Worm (Caenorhabditis elegans) whole organism, L3 larva: ENCODE measurements around the gene rpb-6.

Experiments used
- R02D3.7 ChIP-seq: fragments of 150-350 bp; optimal IDR thresholded peaks from 2 replicates; lab custom pipeline; 2014; ENCODE audit warnings: missing biosample characterization, missing genetic modification characterization
- ZK546.5 ChIP-seq: sonication (generic microtip); optimal IDR thresholded peaks from 2 replicates; lab custom pipeline; 2017; ENCODE audit warnings: missing biosample characterization, missing genetic modification characterization
- aly-2 ChIP-seq: fragments of 150-350 bp; optimal IDR thresholded peaks from 2 replicates; lab custom pipeline; 2014; ENCODE audit warnings: missing biosample characterization, missing genetic modification characterization
- ama-1 ChIP-seq: fragments of 150-350 bp; optimal IDR thresholded peaks from 2 replicates; lab custom pipeline; 2018
- ceh-16 ChIP-seq: sonication (generic microtip); optimal IDR thresholded peaks from 2 replicates; lab custom pipeline; 2017; ENCODE audit warnings: missing biosample characterization, missing genetic modification characterization
- ceh-28 ChIP-seq: fragments of 150-350 bp; optimal IDR thresholded peaks from 2 replicates; lab custom pipeline; 2014; ENCODE audit warnings: missing biosample characterization, missing genetic modification reagents, missing genetic modification characterization
- ceh-82 ChIP-seq: fragments of 150-350 bp; optimal IDR thresholded peaks from 2 replicates; lab custom pipeline; 2014; ENCODE audit warnings: missing biosample characterization, missing genetic modification characterization
- egl-27 ChIP-seq: sonication (generic microtip); optimal IDR thresholded peaks from 4 replicates; lab custom pipeline; 2017; ENCODE audit warnings: missing biosample characterization, missing genetic modification reagents, missing genetic modification characterization
- elt-1 ChIP-seq: fragments of 150-350 bp; optimal IDR thresholded peaks from 2 replicates; lab custom pipeline; 2014; ENCODE audit warnings: missing biosample characterization, missing genetic modification characterization
- elt-2 ChIP-seq: sonication (generic microtip); optimal IDR thresholded peaks from 2 replicates; lab custom pipeline; 2016; ENCODE audit warnings: missing genetic modification reagents, mild to moderate bottlenecking, missing genetic modification characterization, missing compliant biosample characterization
- elt-3 ChIP-seq, 3 experiments: fragments of 150-350 bp in 1 of 3; sonication (generic microtip) in 2 of 3; optimal IDR thresholded peaks; 2 replicates in 2 of 3; 4 replicates in 1 of 3; lab custom pipeline; 2014 to 2017; ENCODE audit warnings: missing biosample characterization in 3 of 3, missing genetic modification characterization in 3 of 3
- eor-1 ChIP-seq, 2 experiments: fragments of 150-350 bp; optimal IDR thresholded peaks; 2 replicates each; lab custom pipeline; 2014 to 2018; ENCODE audit warnings: missing biosample characterization in 2 of 2, missing genetic modification characterization in 2 of 2
- hmg-11 ChIP-seq: sonication (generic microtip); optimal IDR thresholded peaks from 2 replicates; lab custom pipeline; 2016; ENCODE audit warnings: missing genetic modification characterization, missing compliant biosample characterization
- jun-1 ChIP-seq: fragments of 150-350 bp; optimal IDR thresholded peaks from 2 replicates; lab custom pipeline; 2014; ENCODE audit warnings: missing biosample characterization, missing genetic modification reagents, missing genetic modification characterization
- lin-15B ChIP-seq: fragments of 150-350 bp; optimal IDR thresholded peaks from 2 replicates; lab custom pipeline; 2014; ENCODE audit warnings: missing biosample characterization, missing genetic modification characterization
- lsy-12 ChIP-seq: sonication (generic microtip); optimal IDR thresholded peaks from 2 replicates; lab custom pipeline; 2016; ENCODE audit warnings: mild to moderate bottlenecking, missing genetic modification characterization, missing compliant biosample characterization
- mdl-1 ChIP-seq: fragments of 150-350 bp; optimal IDR thresholded peaks from 2 replicates; lab custom pipeline; 2014; ENCODE audit warnings: missing biosample characterization, missing genetic modification characterization
- mml-1 ChIP-seq: fragments of 150-350 bp; sonication (generic microtip); optimal IDR thresholded peaks from 3 replicates; lab custom pipeline; 2014; ENCODE audit warnings: missing biosample characterization, missing genetic modification characterization
- nfya-1 ChIP-seq: sonication (generic microtip); optimal IDR thresholded peaks from 2 replicates; lab custom pipeline; 2017; ENCODE audit warnings: missing genetic modification characterization, mild to moderate bottlenecking, missing compliant biosample characterization, antibody characterized with exemption, moderate library complexity; ENCODE audit not compliant: insufficient read depth
- nhr-11 ChIP-seq: fragments of 150-350 bp; optimal IDR thresholded peaks from 2 replicates; lab custom pipeline; 2014; ENCODE audit warnings: missing biosample characterization, missing genetic modification characterization
- nhr-12 ChIP-seq: fragments of 150-350 bp; optimal IDR thresholded peaks from 2 replicates; lab custom pipeline; 2014; ENCODE audit warnings: missing biosample characterization, missing genetic modification characterization
- nhr-23 ChIP-seq: fragments of 150-350 bp; optimal IDR thresholded peaks from 2 replicates; lab custom pipeline; 2014; ENCODE audit warnings: missing biosample characterization, missing genetic modification reagents, missing genetic modification characterization
- nhr-237 ChIP-seq: fragments of 150-350 bp; optimal IDR thresholded peaks from 2 replicates; lab custom pipeline; 2014; ENCODE audit warnings: missing biosample characterization, missing genetic modification characterization
- nhr-25 ChIP-seq: sonication (generic microtip); optimal IDR thresholded peaks from 2 replicates; lab custom pipeline; 2017; ENCODE audit warnings: missing biosample characterization, missing genetic modification characterization
- nhr-28 ChIP-seq: fragments of 150-350 bp; optimal IDR thresholded peaks from 2 replicates; lab custom pipeline; 2014; ENCODE audit warnings: missing biosample characterization, missing genetic modification characterization
- nhr-43 ChIP-seq: sonication (generic microtip); optimal IDR thresholded peaks from 2 replicates; lab custom pipeline; 2016; ENCODE audit warnings: mild to moderate bottlenecking, missing genetic modification characterization, missing compliant biosample characterization; ENCODE audit not compliant: poor library complexity, severe bottlenecking
- nhr-67 ChIP-seq: fragments of 150-350 bp; optimal IDR thresholded peaks from 2 replicates; lab custom pipeline; 2014; ENCODE audit warnings: missing biosample characterization, missing genetic modification characterization
- nhr-76 ChIP-seq: fragments of 150-350 bp; sonication (generic microtip); optimal IDR thresholded peaks from 5 replicates; lab custom pipeline; 2014; ENCODE audit warnings: missing biosample characterization, missing genetic modification characterization
- nhr-77 ChIP-seq: fragments of 150-350 bp; optimal IDR thresholded peaks from 2 replicates; lab custom pipeline; 2014; ENCODE audit warnings: missing biosample characterization, missing genetic modification characterization
- pha-4 ChIP-seq: fragments of 150-350 bp; optimal IDR thresholded peaks from 2 replicates; lab custom pipeline; 2014; ENCODE audit warnings: missing biosample characterization, missing genetic modification reagents, missing genetic modification characterization
- skn-1 ChIP-seq: fragments of 150-350 bp; optimal IDR thresholded peaks from 2 replicates; lab custom pipeline; 2014; ENCODE audit warnings: missing biosample characterization, missing genetic modification characterization
- snpc-4 ChIP-seq: fragments of 150-350 bp; optimal IDR thresholded peaks from 2 replicates; lab custom pipeline; 2014; ENCODE audit warnings: missing biosample characterization, missing genetic modification characterization
- tbx-2 ChIP-seq: sonication (generic microtip); optimal IDR thresholded peaks from 2 replicates; lab custom pipeline; 2016; ENCODE audit warnings: mild to moderate bottlenecking, missing genetic modification characterization, missing compliant biosample characterization
- unc-39 ChIP-seq: sonication (generic microtip); optimal IDR thresholded peaks from 4 replicates; lab custom pipeline; 2017; ENCODE audit warnings: missing biosample characterization, missing genetic modification characterization
- zag-1 ChIP-seq: fragments of 150-350 bp; optimal IDR thresholded peaks from 2 replicates; lab custom pipeline; 2014; ENCODE audit warnings: missing biosample characterization, missing genetic modification characterization
- ztf-11 ChIP-seq: fragments of 150-350 bp; optimal IDR thresholded peaks from 2 replicates; lab custom pipeline; 2014; ENCODE audit warnings: missing biosample characterization, missing genetic modification characterization
- ztf-4 ChIP-seq: fragments of 150-350 bp; optimal IDR thresholded peaks from 2 replicates; lab custom pipeline; 2014; ENCODE audit warnings: missing biosample characterization, missing genetic modification characterization

Gene rpb-6

ce11 chrII:10542654-10543456 is 36.3 kb upstream of the rpb-6 start:
- TF ChIP-seq egl-27 (tag; lab: Kevin White, UChicago) (no peak), snpc-4 (tag; lab: Kevin White, UChicago) (no peak), jun-1 (tag; lab: Kevin White, UChicago) (peak; percentile 12), nhr-12 (tag; lab: Kevin White, UChicago) (no peak), ztf-11 (tag; lab: Kevin White, UChicago) (no peak), ceh-82 (tag; lab: Kevin White, UChicago) (no peak), nhr-67 (tag; lab: Kevin White, UChicago) (no peak), nhr-43 (tag; lab: Kevin White, UChicago) (peak; percentile 70), nhr-23 (peak; percentile 50), nhr-11 (tag; lab: Kevin White, UChicago) (peak; percentile 1), nhr-25 (tag; lab: Kevin White, UChicago) (peak; percentile 69), nhr-28 (tag; lab: Kevin White, UChicago) (no peak), unc-39 (tag; lab: Kevin White, UChicago) (no peak), aly-2 (no peak), ama-1 (lab: Kevin White, UChicago) (peak; percentile 90), nfya-1 (peak; percentile 40), zag-1 (tag; lab: Kevin White, UChicago) (no peak), elt-1 (tag; lab: Kevin White, UChicago) (no peak), ztf-4 (tag; lab: Kevin White, UChicago) (peak; percentile 62)

DNA sequence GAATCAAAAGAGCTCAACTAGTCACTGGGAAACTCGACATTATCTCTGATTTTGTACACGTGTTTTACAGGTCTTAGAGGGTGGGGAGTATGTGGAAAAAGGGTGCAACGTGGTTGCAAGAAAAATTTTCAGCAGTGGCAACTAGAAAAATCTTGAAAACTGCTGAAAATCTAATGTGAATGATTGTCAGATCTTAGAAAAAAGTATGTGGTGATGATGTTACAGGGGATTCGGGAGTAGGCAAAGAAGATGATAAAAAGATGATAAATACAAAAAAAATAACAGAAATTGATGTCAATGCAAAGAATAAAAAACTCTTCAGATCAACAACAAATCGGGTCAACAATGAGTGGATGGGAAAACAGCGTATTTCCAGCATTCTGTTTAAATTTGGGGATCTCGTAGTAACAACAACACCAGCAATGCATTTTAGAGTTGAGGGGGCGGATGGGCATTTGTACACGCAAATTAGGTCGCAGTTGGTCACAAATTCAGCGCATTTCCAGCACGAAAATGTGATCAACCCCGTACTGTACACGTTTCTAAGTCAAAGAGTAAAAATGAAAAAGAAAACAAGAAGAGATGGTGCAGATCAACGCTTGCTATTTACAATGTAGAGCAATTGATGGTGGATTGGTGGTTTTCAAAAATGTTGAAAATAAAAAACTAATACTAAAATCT is 35.6 kb upstream of the rpb-6 start:
- TF ChIP-seq hmg-11 (tag; lab: Kevin White, UChicago), result no peak
- peak; percentile 7 for TF ChIP-seq elt-1 (tag; lab: Kevin White, UChicago)
- peak in 1 of 3 experiments; percentile 11 for TF ChIP-seq elt-3 (tag; optimal IDR thresholded peaks at IDR 0.05; lab: Kevin White, UChicago)
- TF ChIP-seq mml-1 (tag; lab: Kevin White, UChicago), result no peak
- TF ChIP-seq R02D3.7 (tag; lab: Kevin White, UChicago), result no peak
- no peak for TF ChIP-seq ztf-11 (tag; lab: Kevin White, UChicago)
- no peak for TF ChIP-seq nhr-76
- TF ChIP-seq lsy-12, result no peak
- TF ChIP-seq ama-1 (lab: Kevin White, UChicago), result peak; percentile 47
- TF ChIP-seq zag-1 (tag; lab: Kevin White, UChicago), result no peak
- no peak for TF ChIP-seq nhr-23
- TF ChIP-seq mdl-1, result no peak
- TF ChIP-seq nhr-237 (tag; lab: Kevin White, UChicago), result no peak
- peak; percentile 27 for TF ChIP-seq pha-4
- no peak for TF ChIP-seq nhr-77 (tag; lab: Kevin White, UChicago)
- no peak for TF ChIP-seq snpc-4 (tag; lab: Kevin White, UChicago)
- no peak for TF ChIP-seq ZK546.5 (tag; lab: Kevin White, UChicago)
- TF ChIP-seq skn-1 (tag; lab: Kevin White, UChicago), result no peak
- TF ChIP-seq ceh-16 (tag; lab: Kevin White, UChicago), result no peak
- TF ChIP-seq elt-2 (tag; lab: Kevin White, UChicago), result no peak
- TF ChIP-seq eor-1 (tag; optimal IDR thresholded peaks at IDR 0.05; lab: Kevin White, UChicago), result no peak
- peak; percentile 8 for TF ChIP-seq nhr-25 (tag; lab: Kevin White, UChicago)
- TF ChIP-seq ztf-4 (tag; lab: Kevin White, UChicago), result no peak
- peak; percentile 9 for TF ChIP-seq jun-1 (tag; lab: Kevin White, UChicago)
- no peak for TF ChIP-seq tbx-2
- no peak for TF ChIP-seq ceh-28 (tag; lab: Kevin White, UChicago)
- no peak for TF ChIP-seq lin-15B (tag; lab: Kevin White, UChicago)
- no peak for TF ChIP-seq unc-39 (tag; lab: Kevin White, UChicago)
- TF ChIP-seq egl-27 (tag; lab: Kevin White, UChicago), result no peak
